Fruit fly (Drosophila melanogaster) whole organism, embryonic: Measurements from ENCODE around the gene CG8042.

ENCODE experiments used
- B-H2 ChIP-seq: fragments of 200-800 bp; sonication (Bioruptor generic); optimal IDR thresholded peaks from 2 replicates; lab custom pipeline; 2018; ENCODE audit warnings: missing biosample characterization, mild to moderate bottlenecking, missing genetic modification characterization
- CG10321 ChIP-seq: fragments of 200-800 bp; sonication (Bioruptor generic); IDR thresholded peaks from 2 replicates; pipeline ENCODE4 v1.3.6; 2022; ENCODE audit warnings: missing biosample characterization, missing genetic modification characterization
- CG10462 ChIP-seq: fragments of 200-800 bp; sonication (Bioruptor generic); optimal IDR thresholded peaks from 2 replicates; lab custom pipeline; 2016; ENCODE audit warnings: missing biosample characterization, missing genetic modification characterization
- CG11093 ChIP-seq: fragments of 200-800 bp; sonication (Bioruptor generic); IDR thresholded peaks from 3 replicates; pipeline ENCODE4 v1.3.6; 2022; ENCODE audit warnings: missing biosample characterization, missing genetic modification characterization
- CG13296 ChIP-seq: fragments of 200-800 bp; sonication (Bioruptor generic); optimal IDR thresholded peaks from 3 replicates; lab custom pipeline; 2018; ENCODE audit warnings: missing biosample characterization, mild to moderate bottlenecking, missing genetic modification characterization
- CG14860 ChIP-seq: fragments of 200-800 bp; sonication (Bioruptor generic); IDR thresholded peaks from 3 replicates; pipeline ENCODE4 v1.3.6; 2022; ENCODE audit warnings: missing biosample characterization, missing genetic modification characterization; ENCODE audit not compliant: partially characterized antibody
- CG1529 ChIP-seq: fragments of 200-800 bp; sonication (Bioruptor generic); optimal IDR thresholded peaks from 3 replicates; lab custom pipeline; 2018; ENCODE audit warnings: missing biosample characterization, missing genetic modification characterization
- CG15696 ChIP-seq: fragments of 200-800 bp; sonication (Bioruptor generic); optimal IDR thresholded peaks from 2 replicates; lab custom pipeline; 2019; ENCODE audit warnings: missing biosample characterization, mild to moderate bottlenecking, missing genetic modification characterization, moderate library complexity
- CG30020 ChIP-seq: fragments of 200-800 bp; optimal IDR thresholded peaks from 2 replicates; lab custom pipeline; 2019; ENCODE audit warnings: missing biosample characterization, mild to moderate bottlenecking, missing genetic modification characterization, moderate library complexity
- CG31441 ChIP-seq: fragments of 200-800 bp; sonication (Bioruptor generic); IDR thresholded peaks from 2 replicates; pipeline ENCODE4 v1.3.6; 2022; ENCODE audit warnings: missing biosample characterization, missing genetic modification characterization
- CG34224 ChIP-seq: fragments of 200-800 bp; sonication (Bioruptor generic); IDR thresholded peaks from 3 replicates; pipeline ENCODE4 v1.3.6; 2022; ENCODE audit warnings: missing biosample characterization, missing genetic modification characterization; ENCODE audit not compliant: partially characterized antibody
- CG6254 ChIP-seq: fragments of 200-800 bp; sonication (Bioruptor generic); optimal IDR thresholded peaks from 3 replicates; lab custom pipeline; 2017; ENCODE audit warnings: mild to moderate bottlenecking, missing biosample characterization, missing genetic modification reagents, missing genetic modification characterization
- CG6689 ChIP-seq: fragments of 200-800 bp; sonication (Bioruptor generic); IDR thresholded peaks from 2 replicates; pipeline ENCODE4 v1.3.6; 2022; ENCODE audit warnings: missing biosample characterization, missing genetic modification characterization
- CG8281 ChIP-seq: fragments of 200-800 bp; sonication (Bioruptor generic); optimal IDR thresholded peaks from 2 replicates; lab custom pipeline; 2018; ENCODE audit warnings: missing biosample characterization, mild to moderate bottlenecking, missing genetic modification characterization, moderate library complexity
- CG9727 ChIP-seq: fragments of 200-800 bp; sonication (Bioruptor generic); optimal IDR thresholded peaks from 3 replicates; lab custom pipeline; 2017; ENCODE audit warnings: missing biosample characterization, mild to moderate bottlenecking, missing genetic modification characterization
- CG9797 ChIP-seq: fragments of 200-800 bp; sonication (Bioruptor generic); optimal IDR thresholded peaks from 3 replicates; lab custom pipeline; 2018; ENCODE audit warnings: missing biosample characterization, mild to moderate bottlenecking, missing genetic modification characterization
- CG9932 ChIP-seq: fragments of 200-800 bp; sonication (Bioruptor generic); IDR thresholded peaks from 2 replicates; pipeline ENCODE4 v1.3.6; 2022; ENCODE audit warnings: missing biosample characterization, missing genetic modification characterization
- Dad ChIP-seq: fragments of 200-800 bp; sonication (Bioruptor generic); optimal IDR thresholded peaks from 3 replicates; lab custom pipeline; 2016; ENCODE audit warnings: missing biosample characterization, missing genetic modification characterization
- Fer1 ChIP-seq: fragments of 200-800 bp; sonication (Bioruptor generic); optimal IDR thresholded peaks from 2 replicates; lab custom pipeline; 2017; ENCODE audit warnings: missing biosample characterization, mild to moderate bottlenecking, missing genetic modification characterization
- H15 ChIP-seq: fragments of 200-800 bp; sonication (Bioruptor generic); IDR thresholded peaks from 3 replicates; pipeline ENCODE4 v1.3.6; 2022; ENCODE audit warnings: missing biosample characterization, missing genetic modification characterization
- HLHmδ ChIP-seq: fragments of 200-800 bp; sonication (Bioruptor generic); optimal IDR thresholded peaks from 2 replicates; lab custom pipeline; 2018; ENCODE audit warnings: missing biosample characterization, mild to moderate bottlenecking, missing genetic modification characterization, moderate library complexity
- Hey ChIP-seq: fragments of 200-800 bp; sonication (Bioruptor generic); optimal IDR thresholded peaks from 3 replicates; lab custom pipeline; 2018; ENCODE audit warnings: missing biosample characterization, mild to moderate bottlenecking, missing genetic modification characterization
- Hr39 ChIP-seq: fragments of >200 bp; optimal IDR thresholded peaks from 2 replicates; lab custom pipeline; 2017
- Hr51 ChIP-seq, 2 experiments: fragments of 200-800 bp; sonication (Bioruptor generic); optimal IDR thresholded peaks; 2 replicates in 1 of 2; 3 replicates in 1 of 2; lab custom pipeline; 2016 to 2018; ENCODE audit warnings: missing biosample characterization in 2 of 2, missing genetic modification characterization in 2 of 2, mild to moderate bottlenecking in 1 of 2, moderate library complexity in 1 of 2
- Jarid2 ChIP-seq: fragments of 200-800 bp; sonication (Bioruptor generic); optimal IDR thresholded peaks from 3 replicates; lab custom pipeline; 2017; ENCODE audit warnings: mild to moderate bottlenecking, missing biosample characterization, missing genetic modification reagents, missing genetic modification characterization
- PHDP ChIP-seq: fragments of 200-800 bp; sonication (Bioruptor generic); optimal IDR thresholded peaks from 3 replicates; lab custom pipeline; 2018; ENCODE audit warnings: missing biosample characterization, mild to moderate bottlenecking, missing genetic modification characterization, moderate library complexity
- Side ChIP-seq: fragments of 200-800 bp; sonication (Bioruptor generic); optimal IDR thresholded peaks from 2 replicates; lab custom pipeline; 2016; ENCODE audit warnings: missing biosample characterization, missing genetic modification characterization
- Sry-δ ChIP-seq: fragments of 200-800 bp; sonication (Bioruptor generic); optimal IDR thresholded peaks from 2 replicates; lab custom pipeline; 2016; ENCODE audit warnings: missing biosample characterization, missing genetic modification characterization
- TFAM ChIP-seq: fragments of 200-800 bp; sonication (Bioruptor generic); optimal IDR thresholded peaks from 2 replicates; lab custom pipeline; 2017; ENCODE audit warnings: missing biosample characterization, missing genetic modification characterization, inconsistent platforms
- Usf ChIP-seq: fragments of 200-800 bp; sonication (Bioruptor generic); optimal IDR thresholded peaks from 2 replicates; lab custom pipeline; 2017; ENCODE audit warnings: missing genotype, missing biosample characterization, missing genetic modification characterization
- cad ChIP-seq: fragments of >200 bp; optimal IDR thresholded peaks from 2 replicates; lab custom pipeline; 2017; ENCODE audit warnings: missing biosample characterization, missing genetic modification characterization
- caup ChIP-seq: fragments of 200-800 bp; sonication (Bioruptor generic); optimal IDR thresholded peaks from 3 replicates; lab custom pipeline; 2017; ENCODE audit warnings: missing biosample characterization, mild to moderate bottlenecking, missing genetic modification characterization, moderate library complexity; ENCODE audit not compliant: severe bottlenecking
- chn ChIP-seq: fragments of 200-800 bp; sonication (Bioruptor generic); optimal IDR thresholded peaks from 2 replicates; lab custom pipeline; 2016; ENCODE audit warnings: missing biosample characterization, missing genetic modification characterization
- crc ChIP-seq: fragments of 200-800 bp; sonication (Bioruptor generic); optimal IDR thresholded peaks from 2 replicates; lab custom pipeline; 2016; ENCODE audit warnings: missing biosample characterization, missing genetic modification characterization
- cwo ChIP-seq: fragments of 200-800 bp; sonication (Bioruptor generic); optimal IDR thresholded peaks from 3 replicates; lab custom pipeline; 2017; ENCODE audit warnings: missing biosample characterization, missing genetic modification characterization, mild to moderate bottlenecking, moderate library complexity, missing genetic modification reagents
- ems ChIP-seq: fragments of 200-800 bp; sonication (Bioruptor generic); optimal IDR thresholded peaks from 3 replicates; lab custom pipeline; 2016; ENCODE audit warnings: missing biosample characterization, missing genetic modification characterization
- ewg ChIP-seq: fragments of 200-800 bp; sonication (Bioruptor generic); optimal IDR thresholded peaks from 3 replicates; lab custom pipeline; 2017; ENCODE audit warnings: mild to moderate bottlenecking, missing biosample characterization, missing genetic modification reagents, missing genetic modification characterization
- gcm ChIP-seq: fragments of 200-800 bp; sonication (Bioruptor generic); optimal IDR thresholded peaks from 2 replicates; lab custom pipeline; 2019; ENCODE audit warnings: missing biosample characterization, mild to moderate bottlenecking, missing genetic modification characterization, moderate library complexity
- gsb ChIP-seq: fragments of 200-800 bp; sonication (Bioruptor generic); IDR thresholded peaks from 2 replicates; pipeline ENCODE4 v1.3.6; 2022; ENCODE audit warnings: missing biosample characterization, missing genetic modification characterization
- nerfin-1 ChIP-seq: fragments of 200-800 bp; sonication (Bioruptor generic); optimal IDR thresholded peaks from 3 replicates; lab custom pipeline; 2019; ENCODE audit warnings: missing biosample characterization, mild to moderate bottlenecking, missing genetic modification characterization, moderate library complexity
- p53 ChIP-seq: fragments of 200-800 bp; sonication (Bioruptor generic); optimal IDR thresholded peaks from 2 replicates; lab custom pipeline; 2016; ENCODE audit warnings: missing biosample characterization, missing genetic modification characterization
- pfk ChIP-seq: fragments of 200-800 bp; sonication (Bioruptor generic); optimal IDR thresholded peaks from 2 replicates; lab custom pipeline; 2018; ENCODE audit warnings: missing biosample characterization, mild to moderate bottlenecking, missing genetic modification characterization, moderate library complexity
- phol ChIP-seq: fragments of 200-800 bp; sonication (Bioruptor generic); optimal IDR thresholded peaks from 3 replicates; lab custom pipeline; 2018; ENCODE audit warnings: missing biosample characterization, mild to moderate bottlenecking, missing genetic modification characterization, moderate library complexity
- pros ChIP-seq: fragments of 200-800 bp; sonication (Bioruptor generic); optimal IDR thresholded peaks from 3 replicates; lab custom pipeline; 2019; ENCODE audit warnings: missing biosample characterization, mild to moderate bottlenecking, missing genetic modification characterization, moderate library complexity
- ranshi ChIP-seq: fragments of 200-800 bp; sonication (Bioruptor generic); IDR thresholded peaks from 2 replicates; pipeline ENCODE4 v1.3.6; 2022; ENCODE audit warnings: missing biosample characterization, missing genetic modification characterization
- run ChIP-seq: fragments of 200-800 bp; sonication (Bioruptor generic); optimal IDR thresholded peaks from 3 replicates; lab custom pipeline; 2018; ENCODE audit warnings: missing biosample characterization, mild to moderate bottlenecking, missing genetic modification characterization
- scrt ChIP-seq: fragments of 200-800 bp; sonication (Bioruptor generic); optimal IDR thresholded peaks from 2 replicates; lab custom pipeline; 2018; ENCODE audit warnings: missing biosample characterization, mild to moderate bottlenecking, missing genetic modification characterization, moderate library complexity
- vvl ChIP-seq: fragments of 200-800 bp; sonication (Bioruptor generic); IDR thresholded peaks from 2 replicates; pipeline ENCODE4 v1.3.6; 2022; ENCODE audit warnings: missing biosample characterization, missing genetic modification characterization
- zen2 ChIP-seq: fragments of 200-800 bp; sonication (Bioruptor generic); IDR thresholded peaks from 3 replicates; pipeline ENCODE4 v1.3.6; 2022; ENCODE audit warnings: missing biosample characterization, missing genetic modification characterization; ENCODE audit not compliant: partially characterized antibody

The CG8042 gene

dm6 chr3L:7978777-7979649, 4.2 kb upstream of the CG8042 start, which contains the start of gene nmo (continued):
- TF ChIP-seq pfk (peak; percentile 19), Fer1 (GFP tag; lab: Kevin White, UChicago) (peak; percentile 62), Sry-δ (GFP tag; lab: Kevin White, UChicago) (peak; percentile 100), CG9797 (GFP tag; lab: Kevin White, UChicago) (peak; percentile 84), cad (GFP tag; lab: Kevin White, UChicago) (no peak), gcm (GFP tag; lab: Kevin White, UChicago) (peak; percentile 6), Dad (GFP tag; lab: Kevin White, UChicago) (peak; percentile 61), CG31441 (GFP tag; lab: Robert Waterston, UW) (no peak), zen2 (GFP tag; lab: Robert Waterston, UW) (no peak), CG13296 (GFP tag; lab: Kevin White, UChicago) (peak; percentile 47), CG8281 (tag; lab: Kevin White, UChicago) (no peak), CG9727 (GFP tag; lab: Kevin White, UChicago) (peak; percentile 34), cwo (GFP tag; lab: Kevin White, UChicago) (peak; percentile 99), H15 (GFP tag; lab: Robert Waterston, UW) (no peak), PHDP (tag; lab: Kevin White, UChicago) (peak; percentile 9), p53 (no peak), CG9932 (GFP tag; lab: Robert Waterston, UW) (no peak), CG30020 (tag; lab: Kevin White, UChicago) (peak; percentile 3), chn (GFP tag; lab: Kevin White, UChicago) (no peak), CG10462 (no peak), HLHmδ (GFP tag; lab: Kevin White, UChicago) (peak; percentile 51), gsb (GFP tag; lab: Robert Waterston, UW) (no peak), TFAM (peak; percentile 6), run (tag; lab: Kevin White, UChicago) (no peak), ranshi (no peak), CG34224 (GFP tag; lab: Robert Waterston, UW) (no peak), CG10321 (GFP tag; lab: Robert Waterston, UW) (no peak), vvl (GFP tag; lab: Robert Waterston, UW) (no peak), Hr51 (GFP tag; optimal IDR thresholded peaks at IDR 0.05; lab: Kevin White, UChicago) (peak; percentile 12 to 17), CG15696 (no peak), caup (peak; percentile 26), ems (GFP tag; lab: Kevin White, UChicago) (no peak), Jarid2 (GFP tag; lab: Kevin White, UChicago) (peak; percentile 98), CG1529 (GFP tag; lab: Kevin White, UChicago) (no peak), nerfin-1 (tag; lab: Kevin White, UChicago) (peak; percentile 19), Side (peak; percentile 23), Hr39 (lab: Kevin White, UChicago) (no peak), B-H2 (no peak), CG6689 (GFP tag; lab: Robert Waterston, UW) (no peak), CG11093 (no peak), pros (peak; percentile 47), Hey (no peak), crc (GFP tag; lab: Kevin White, UChicago) (no peak), CG6254 (GFP tag; lab: Kevin White, UChicago) (peak; percentile 24), scrt (peak; percentile 36), Usf (GFP tag; lab: Kevin White, UChicago) (no peak), phol (tag; lab: Kevin White, UChicago) (peak; percentile 76), CG14860 (no peak), ewg (GFP tag; lab: Kevin White, UChicago) (no peak)
